Worm (Caenorhabditis elegans) whole organism, early embryonic: ENCODE measurements around the gene F59A1.15.

Experiments
- B0310.2 ChIP-seq: sonication (generic microtip); optimal IDR thresholded peaks from 2 replicates; lab custom pipeline; 2016; ENCODE audit warnings: mild to moderate bottlenecking, missing genetic modification characterization, missing compliant biosample characterization
- aly-1 ChIP-seq: sonication (generic microtip); optimal IDR thresholded peaks from 2 replicates; lab custom pipeline; 2016; ENCODE audit warnings: missing genetic modification characterization, missing compliant biosample characterization
- ama-1 ChIP-seq: fragments of 150-350 bp; optimal IDR thresholded peaks from 2 replicates; lab custom pipeline; 2014
- ceh-13 ChIP-seq: fragments of 200-800 bp; sonication (Bioruptor generic); optimal IDR thresholded peaks from 2 replicates; lab custom pipeline; 2018; ENCODE audit warnings: mild to moderate bottlenecking, missing genetic modification characterization, missing compliant biosample characterization
- ets-7 ChIP-seq: sonication (generic microtip); optimal IDR thresholded peaks from 2 replicates; lab custom pipeline; 2016; ENCODE audit warnings: missing genotype, missing genetic modification characterization, missing compliant biosample characterization
- hmbx-1 ChIP-seq: sonication (generic microtip); optimal IDR thresholded peaks from 2 replicates; lab custom pipeline; 2016; ENCODE audit warnings: mild to moderate bottlenecking, missing genetic modification characterization, missing compliant biosample characterization
- hnd-1 ChIP-seq: sonication (generic microtip); optimal IDR thresholded peaks from 2 replicates; lab custom pipeline; 2016; ENCODE audit warnings: missing genetic modification characterization, missing compliant biosample characterization
- pes-1 ChIP-seq: fragments of 200-800 bp; sonication (Bioruptor generic); IDR thresholded peaks from 2 replicates; pipeline ENCODE4 v1.3.6; 2022; ENCODE audit warnings: missing genetic modification reagents, missing genetic modification characterization, missing compliant biosample characterization
- scrt-1 ChIP-seq: fragments of 200-800 bp; sonication (Bioruptor generic); IDR thresholded peaks from 2 replicates; pipeline ENCODE4 v1.3.6; 2022; ENCODE audit warnings: missing genetic modification characterization, missing compliant biosample characterization

DNA sequence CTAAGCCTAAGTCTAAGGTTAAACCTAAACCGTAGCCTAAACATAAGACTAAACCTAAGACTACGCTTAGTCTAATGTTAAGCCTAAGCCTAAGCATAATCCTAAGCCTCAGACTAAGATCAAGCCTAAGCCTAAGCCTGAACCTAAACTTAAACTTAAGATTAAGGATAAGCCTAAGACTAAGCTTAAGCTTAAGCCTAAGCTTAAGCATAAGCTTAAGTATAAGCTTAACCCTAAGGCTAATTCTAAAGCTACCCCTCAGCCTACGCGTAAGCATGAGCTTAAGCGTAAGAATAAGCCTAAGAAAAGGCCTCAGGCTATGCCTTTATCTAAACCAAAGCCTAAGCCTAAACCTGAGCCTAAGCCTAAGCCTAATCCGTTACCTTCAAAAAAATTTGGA is 44.7 kb upstream of the F59A1.15 start:
- no peak for TF ChIP-seq scrt-1
- no peak for TF ChIP-seq B0310.2 (tag; lab: Kevin White, UChicago)
- no peak for TF ChIP-seq ama-1 (lab: Kevin White, UChicago)
- TF ChIP-seq ceh-13 (GFP tag; lab: Kevin White, UChicago) = no peak
- no peak for TF ChIP-seq hmbx-1 (tag; lab: Kevin White, UChicago)
- TF ChIP-seq hnd-1 (tag; lab: Kevin White, UChicago) = no peak
- TF ChIP-seq pes-1 = no peak
- TF ChIP-seq aly-1 (tag; lab: Kevin White, UChicago) = no peak
- TF ChIP-seq ets-7 = no peak
